Fruit fly (Drosophila melanogaster) whole organism, embryonic: ENCODE measurements around the gene CG1463.

Source experiments
- CG10209 ChIP-seq: fragments of 200-800 bp; sonication (Bioruptor generic); optimal IDR thresholded peaks from 3 replicates; lab custom pipeline; 2017; ENCODE audit warnings: missing biosample characterization, mild to moderate bottlenecking, missing genetic modification characterization, missing genetic modification reagents
- CG10321 ChIP-seq: fragments of 200-800 bp; sonication (Bioruptor generic); IDR thresholded peaks from 2 replicates; pipeline ENCODE4 v1.3.6; 2022; ENCODE audit warnings: missing biosample characterization, missing genetic modification characterization
- CG11695 ChIP-seq: fragments of 200-800 bp; sonication (Bioruptor generic); IDR thresholded peaks from 3 replicates; pipeline ENCODE4 v1.3.6; 2022; ENCODE audit warnings: missing biosample characterization, missing genetic modification characterization
- CG12744 ChIP-seq: fragments of 200-800 bp; sonication (Bioruptor generic); optimal IDR thresholded peaks from 2 replicates; lab custom pipeline; 2016; ENCODE audit warnings: missing biosample characterization, missing genetic modification characterization
- CG13123 ChIP-seq: fragments of 200-800 bp; sonication (Bioruptor generic); optimal IDR thresholded peaks from 2 replicates; lab custom pipeline; 2016; ENCODE audit warnings: missing biosample characterization, missing genetic modification characterization
- CG15514 ChIP-seq: fragments of 200-800 bp; sonication (Bioruptor generic); optimal IDR thresholded peaks from 3 replicates; lab custom pipeline; 2017; ENCODE audit warnings: missing biosample characterization, missing genetic modification characterization, mild to moderate bottlenecking, moderate library complexity, missing genetic modification reagents
- CG17359 ChIP-seq: fragments of 200-800 bp; sonication (Bioruptor generic); optimal IDR thresholded peaks from 3 replicates; lab custom pipeline; 2018; ENCODE audit warnings: missing biosample characterization, mild to moderate bottlenecking, missing genetic modification characterization, moderate library complexity
- CG2678 ChIP-seq: fragments of 200-800 bp; sonication (Bioruptor generic); optimal IDR thresholded peaks from 3 replicates; lab custom pipeline; 2019; ENCODE audit warnings: missing biosample characterization, mild to moderate bottlenecking, missing genetic modification characterization, moderate library complexity
- CG2712 ChIP-seq: fragments of 200-800 bp; optimal IDR thresholded peaks from 3 replicates; lab custom pipeline; 2019; ENCODE audit warnings: missing biosample characterization, mild to moderate bottlenecking, missing genetic modification characterization, moderate library complexity
- CG2889 ChIP-seq: fragments of 200-800 bp; sonication (Bioruptor generic); IDR thresholded peaks from 3 replicates; pipeline ENCODE4 v1.3.6; 2022; ENCODE audit warnings: missing biosample characterization, missing genetic modification characterization
- CG30020 ChIP-seq: fragments of 200-800 bp; optimal IDR thresholded peaks from 2 replicates; lab custom pipeline; 2019; ENCODE audit warnings: missing biosample characterization, mild to moderate bottlenecking, missing genetic modification characterization, moderate library complexity
- CG31365 ChIP-seq: fragments of 200-800 bp; sonication (Bioruptor generic); optimal IDR thresholded peaks from 2 replicates; lab custom pipeline; 2018; ENCODE audit warnings: missing biosample characterization, mild to moderate bottlenecking, missing genetic modification characterization
- CG34376 ChIP-seq: fragments of 200-800 bp; sonication (Bioruptor generic); optimal IDR thresholded peaks from 2 replicates; lab custom pipeline; 2018; ENCODE audit warnings: missing biosample characterization, mild to moderate bottlenecking, missing genetic modification characterization
- CG4404 ChIP-seq: fragments of 200-800 bp; sonication (Bioruptor generic); IDR thresholded peaks from 2 replicates; pipeline ENCODE4 v1.3.6; 2022; ENCODE audit warnings: missing biosample characterization, missing genetic modification characterization
- CG4854 ChIP-seq: fragments of 200-800 bp; sonication (Bioruptor generic); optimal IDR thresholded peaks from 2 replicates; lab custom pipeline; 2016; ENCODE audit warnings: missing biosample characterization, missing genetic modification characterization, inconsistent platforms
- CG5953 ChIP-seq: fragments of 200-800 bp; sonication (Bioruptor generic); IDR thresholded peaks from 2 replicates; pipeline ENCODE4 v1.3.6; 2022; ENCODE audit warnings: missing biosample characterization, missing genetic modification characterization
- CG6791 ChIP-seq: fragments of 200-800 bp; sonication (Bioruptor generic); IDR thresholded peaks from 3 replicates; pipeline ENCODE4 v1.3.6; 2022; ENCODE audit warnings: missing biosample characterization, missing genetic modification characterization; ENCODE audit not compliant: partially characterized antibody
- CG7786 ChIP-seq: fragments of 200-800 bp; sonication (Bioruptor generic); optimal IDR thresholded peaks from 2 replicates; lab custom pipeline; 2016; ENCODE audit warnings: missing biosample characterization, missing genetic modification characterization
- CG8290 ChIP-seq, 3 experiments: fragments of 200-800 bp; sonication (Bioruptor generic); optimal IDR thresholded peaks; 2 replicates each; lab custom pipeline; 2016 to 2019; ENCODE audit warnings: missing biosample characterization in 3 of 3, missing genetic modification characterization in 3 of 3, mild to moderate bottlenecking in 2 of 3, moderate library complexity in 1 of 3
- CG8924 ChIP-seq: fragments of 200-800 bp; optimal IDR thresholded peaks from 3 replicates; lab custom pipeline; 2019; ENCODE audit warnings: missing biosample characterization, mild to moderate bottlenecking, missing genetic modification characterization, moderate library complexity
- CG9817 ChIP-seq: fragments of 200-800 bp; sonication (Bioruptor generic); optimal IDR thresholded peaks from 2 replicates; lab custom pipeline; 2018; ENCODE audit warnings: missing biosample characterization, mild to moderate bottlenecking, missing genetic modification characterization, moderate library complexity
- D19A ChIP-seq: fragments of 200-800 bp; optimal IDR thresholded peaks from 3 replicates; lab custom pipeline; 2019; ENCODE audit warnings: missing biosample characterization, mild to moderate bottlenecking, missing genetic modification characterization, moderate library complexity
- D19B ChIP-seq: fragments of 200-800 bp; sonication (Bioruptor generic); optimal IDR thresholded peaks from 2 replicates; lab custom pipeline; 2017; ENCODE audit warnings: missing biosample characterization, mild to moderate bottlenecking, missing genetic modification characterization
- Dip3 ChIP-seq: fragments of 200-800 bp; sonication (Bioruptor generic); optimal IDR thresholded peaks from 3 replicates; lab custom pipeline; 2016; ENCODE audit warnings: missing biosample characterization, missing genetic modification characterization
- Ets65A ChIP-seq: fragments of 200-800 bp; sonication (Bioruptor generic); peaks from one replicate; lab custom pipeline; 2016; ENCODE audit warnings: missing biosample characterization, missing genetic modification characterization
- Fer3 ChIP-seq: fragments of 200-800 bp; sonication (Bioruptor generic); optimal IDR thresholded peaks from 2 replicates; lab custom pipeline; 2018; ENCODE audit warnings: missing biosample characterization, mild to moderate bottlenecking, missing genetic modification characterization, moderate library complexity
- Hey ChIP-seq: fragments of 200-800 bp; sonication (Bioruptor generic); optimal IDR thresholded peaks from 3 replicates; lab custom pipeline; 2018; ENCODE audit warnings: missing biosample characterization, mild to moderate bottlenecking, missing genetic modification characterization
- Hmr ChIP-seq: fragments of 200-800 bp; sonication (Bioruptor generic); optimal IDR thresholded peaks from 3 replicates; lab custom pipeline; 2017; ENCODE audit warnings: mild to moderate bottlenecking, missing biosample characterization, missing genetic modification reagents, missing genetic modification characterization
- Meics ChIP-seq: fragments of 200-800 bp; sonication (Bioruptor generic); optimal IDR thresholded peaks from 2 replicates; lab custom pipeline; 2017; ENCODE audit warnings: missing biosample characterization, mild to moderate bottlenecking, missing genetic modification characterization
- PHDP ChIP-seq: fragments of 200-800 bp; sonication (Bioruptor generic); optimal IDR thresholded peaks from 3 replicates; lab custom pipeline; 2018; ENCODE audit warnings: missing biosample characterization, mild to moderate bottlenecking, missing genetic modification characterization, moderate library complexity
- Sry-β ChIP-seq: fragments of 200-800 bp; sonication (Bioruptor generic); optimal IDR thresholded peaks from 2 replicates; lab custom pipeline; 2018; ENCODE audit warnings: missing biosample characterization, mild to moderate bottlenecking, missing genetic modification characterization, moderate library complexity
- TFAM ChIP-seq: fragments of 200-800 bp; sonication (Bioruptor generic); optimal IDR thresholded peaks from 2 replicates; lab custom pipeline; 2017; ENCODE audit warnings: missing biosample characterization, missing genetic modification characterization, inconsistent platforms
- Trl ChIP-seq, 3 experiments: fragments of >200 bp in 2 of 3; fragments of 200-800 bp in 1 of 3; sonication (Bioruptor generic) in 1 of 3; optimal IDR thresholded peaks; 2 replicates in 1 of 3; 3 replicates in 2 of 3; lab custom pipeline; 2016 to 2017; ENCODE audit warnings: missing biosample characterization in 1 of 3, missing genetic modification characterization in 1 of 3
- Xrp1 ChIP-seq: fragments of 200-800 bp; sonication (Bioruptor generic); IDR thresholded peaks from 2 replicates; pipeline ENCODE4 v1.3.6; 2022; ENCODE audit warnings: missing biosample characterization, missing genetic modification characterization
- cwo ChIP-seq: fragments of 200-800 bp; sonication (Bioruptor generic); optimal IDR thresholded peaks from 3 replicates; lab custom pipeline; 2017; ENCODE audit warnings: missing biosample characterization, missing genetic modification characterization, mild to moderate bottlenecking, moderate library complexity, missing genetic modification reagents
- dmrt11E ChIP-seq: fragments of 200-800 bp; sonication (Bioruptor generic); optimal IDR thresholded peaks from 3 replicates; lab custom pipeline; 2018; ENCODE audit warnings: missing biosample characterization, mild to moderate bottlenecking, missing genetic modification characterization, moderate library complexity
- gem ChIP-seq: fragments of 200-800 bp; sonication (Bioruptor generic); optimal IDR thresholded peaks from 2 replicates; lab custom pipeline; 2019; ENCODE audit warnings: missing biosample characterization, mild to moderate bottlenecking, missing genetic modification characterization, moderate library complexity
- grn ChIP-seq: fragments of 200-800 bp; sonication (Bioruptor generic); optimal IDR thresholded peaks from 3 replicates; lab custom pipeline; 2017; ENCODE audit warnings: missing biosample characterization, missing genetic modification characterization
- ind ChIP-seq: fragments of 200-800 bp; sonication (Bioruptor generic); optimal IDR thresholded peaks from 3 replicates; lab custom pipeline; 2016; ENCODE audit warnings: missing biosample characterization, missing genetic modification characterization
- nau ChIP-seq: fragments of 200-800 bp; sonication (Bioruptor generic); optimal IDR thresholded peaks from 3 replicates; lab custom pipeline; 2017; ENCODE audit warnings: missing biosample characterization, mild to moderate bottlenecking, missing genetic modification characterization, missing genetic modification reagents
- nerfin-1 ChIP-seq: fragments of 200-800 bp; sonication (Bioruptor generic); optimal IDR thresholded peaks from 3 replicates; lab custom pipeline; 2019; ENCODE audit warnings: missing biosample characterization, mild to moderate bottlenecking, missing genetic modification characterization, moderate library complexity
- nom ChIP-seq: fragments of 200-800 bp; sonication (Bioruptor generic); optimal IDR thresholded peaks from 2 replicates; lab custom pipeline; 2017; ENCODE audit warnings: missing biosample characterization, missing genetic modification characterization, mild to moderate bottlenecking, moderate library complexity, missing genetic modification reagents
- sens-2 ChIP-seq: fragments of 200-800 bp; sonication (Bioruptor generic); IDR thresholded peaks from 2 replicates; pipeline ENCODE4 v1.3.6; 2022; ENCODE audit warnings: missing biosample characterization, missing genetic modification characterization
- tap ChIP-seq: fragments of 200-800 bp; optimal IDR thresholded peaks from 3 replicates; lab custom pipeline; 2019; ENCODE audit warnings: missing biosample characterization, mild to moderate bottlenecking, missing genetic modification characterization, moderate library complexity
- tin ChIP-seq: fragments of 200-800 bp; sonication (Bioruptor generic); optimal IDR thresholded peaks from 3 replicates; lab custom pipeline; 2016; ENCODE audit warnings: missing biosample characterization, missing genetic modification characterization
- twi ChIP-seq: fragments of 200-800 bp; optimal IDR thresholded peaks from 2 replicates; lab custom pipeline; 2019; ENCODE audit warnings: missing biosample characterization, mild to moderate bottlenecking, missing genetic modification characterization, moderate library complexity
- wek ChIP-seq: fragments of 200-800 bp; sonication (Bioruptor generic); optimal IDR thresholded peaks from 3 replicates; lab custom pipeline; 2018; ENCODE audit warnings: missing biosample characterization, mild to moderate bottlenecking, missing genetic modification characterization, moderate library complexity
- z ChIP-seq: fragments of 200-800 bp; sonication (Bioruptor generic); IDR thresholded peaks from 3 replicates; pipeline ENCODE4 v1.3.6; 2022; ENCODE audit warnings: missing biosample characterization, missing genetic modification characterization
- zen ChIP-seq: fragments of 200-800 bp; sonication (Bioruptor generic); optimal IDR thresholded peaks from 3 replicates; lab custom pipeline; 2018; ENCODE audit warnings: missing biosample characterization, mild to moderate bottlenecking, missing genetic modification characterization, moderate library complexity

The CG1463 gene

dm6 chrX:12613248-12613805 is 1.9 kb upstream of the CG1463 start (continued):
- TF ChIP-seq Xrp1 (GFP tag; lab: Robert Waterston, UW) = peak; percentile 18; the same call in 1 of the 2 replicates
- TF ChIP-seq CG6791 (GFP tag; lab: Robert Waterston, UW) = no peak
- no peak for TF ChIP-seq tin (GFP tag; lab: Kevin White, UChicago)
- no peak for TF ChIP-seq dmrt11E (tag; lab: Kevin White, UChicago)
- peak; percentile 59 for TF ChIP-seq cwo (GFP tag; lab: Kevin White, UChicago)
- no peak for TF ChIP-seq CG10321
- TF ChIP-seq z (GFP tag; lab: Robert Waterston, UW) = no peak
- no peak for TF ChIP-seq Dip3 (GFP tag; lab: Kevin White, UChicago)
- TF ChIP-seq tap (tag; lab: Kevin White, UChicago) = no peak
- TF ChIP-seq CG34376 (GFP tag; lab: Kevin White, UChicago) = peak; percentile 13
- TF ChIP-seq CG5953 = no peak
- TF ChIP-seq gem (tag; lab: Kevin White, UChicago) = peak; percentile 42
- peak; percentile 35 for TF ChIP-seq CG2678
- TF ChIP-seq PHDP (tag; lab: Kevin White, UChicago) = peak; percentile 44
- peak; percentile 23 for TF ChIP-seq CG8924 (tag; lab: Kevin White, UChicago)
- no peak for TF ChIP-seq TFAM (GFP tag; lab: Kevin White, UChicago)
- peak; percentile 27 for TF ChIP-seq Meics (GFP tag; lab: Kevin White, UChicago)
- TF ChIP-seq D19B (GFP tag; lab: Kevin White, UChicago) = peak; percentile 79
- peak; percentile 21 for TF ChIP-seq D19A (tag; lab: Kevin White, UChicago)
- no peak for TF ChIP-seq Sry-β (GFP tag; lab: Kevin White, UChicago)
- TF ChIP-seq CG17359 (tag; lab: Kevin White, UChicago) = no peak
- TF ChIP-seq zen (tag; lab: Kevin White, UChicago) = peak; percentile 30
- TF ChIP-seq wek (GFP tag; lab: Kevin White, UChicago) = no peak
- no peak for TF ChIP-seq CG9817 (tag; lab: Kevin White, UChicago)
- TF ChIP-seq CG11695 = no peak
- TF ChIP-seq CG4854 (GFP tag; lab: Kevin White, UChicago) = no peak
- TF ChIP-seq CG4404 (GFP tag; lab: Robert Waterston, UW) = no peak
- no peak for TF ChIP-seq nerfin-1 (tag; lab: Kevin White, UChicago)
- no peak for TF ChIP-seq CG12744 (GFP tag; lab: Kevin White, UChicago)
- TF ChIP-seq CG13123 (GFP tag; lab: Kevin White, UChicago) = no peak
- TF ChIP-seq CG30020 (tag; lab: Kevin White, UChicago) = no peak
- TF ChIP-seq Ets65A = no peak
- TF ChIP-seq CG10209 (GFP tag; lab: Kevin White, UChicago) = no peak
- no peak for TF ChIP-seq CG7786 (GFP tag; lab: Kevin White, UChicago)
- no peak for TF ChIP-seq nom (GFP tag; lab: Kevin White, UChicago)
- TF ChIP-seq CG31365 (tag; lab: Kevin White, UChicago) = no peak
- peak; percentile 1 for TF ChIP-seq Fer3
- no peak for TF ChIP-seq CG8290 (GFP tag; optimal IDR thresholded peaks at IDR 0.05; lab: Kevin White, UChicago)
- no peak for TF ChIP-seq CG8290 (tag; optimal IDR thresholded peaks at IDR 0.05; lab: Kevin White, UChicago)
- no peak for TF ChIP-seq sens-2 (GFP tag; lab: Robert Waterston, UW)
- no peak for TF ChIP-seq CG15514 (GFP tag; lab: Kevin White, UChicago)
- no peak for TF ChIP-seq ind (GFP tag; lab: Kevin White, UChicago)
- TF ChIP-seq CG2889 (GFP tag; lab: Robert Waterston, UW) = no peak
- TF ChIP-seq Hmr = peak; percentile 8
- TF ChIP-seq nau = no peak
- no peak for TF ChIP-seq Hey (tag; lab: Kevin White, UChicago)
- TF ChIP-seq grn (GFP tag; lab: Kevin White, UChicago) = peak; percentile 55
- peak in 1 of 2 experiments; percentile 22 for TF ChIP-seq Trl (optimal IDR thresholded peaks at IDR 0.05; lab: Kevin White, UChicago)
- no peak for TF ChIP-seq Trl (GFP tag; optimal IDR thresholded peaks at IDR 0.05; lab: Kevin White, UChicago)
- no peak for TF ChIP-seq CG2712 (tag; lab: Kevin White, UChicago)
- no peak for TF ChIP-seq twi
